Worm (Caenorhabditis elegans) whole organism, young adult: ENCODE results near the gene fbxa-3.

ENCODE experiments used
- C17E4.6 ChIP-seq: fragments of 200-800 bp; sonication (Bioruptor generic); IDR thresholded peaks from 2 replicates; pipeline ENCODE4 v1.3.6; 2022; ENCODE audit warnings: missing genetic modification reagents, missing genetic modification characterization, missing compliant biosample characterization
- F57C9.4 ChIP-seq: sonication (generic microtip); optimal IDR thresholded peaks from 2 replicates; lab custom pipeline; 2017; ENCODE audit warnings: mild to moderate bottlenecking, missing genetic modification characterization, missing compliant biosample characterization
- K11D2.4 ChIP-seq: fragments of 200-800 bp; sonication (Bioruptor generic); IDR thresholded peaks from 2 replicates; pipeline ENCODE4 v1.3.6; 2022; ENCODE audit warnings: missing genetic modification reagents, missing genetic modification characterization, missing compliant biosample characterization
- bed-2 ChIP-seq: fragments of 200-800 bp; sonication (Bioruptor generic); IDR thresholded peaks from 2 replicates; pipeline ENCODE4 v1.3.6; 2022; ENCODE audit warnings: missing genetic modification reagents, missing genetic modification characterization, missing compliant biosample characterization
- dpl-1 ChIP-seq: fragments of 150-350 bp; optimal IDR thresholded peaks from 2 replicates; lab custom pipeline; 2014; ENCODE audit warnings: missing biosample characterization, missing genetic modification reagents, missing genetic modification characterization
- snpc-1.1 ChIP-seq: sonication (generic microtip); optimal IDR thresholded peaks from 2 replicates; lab custom pipeline; 2017; ENCODE audit warnings: missing genetic modification characterization, mild to moderate bottlenecking, missing compliant biosample characterization, antibody characterized with exemption, moderate library complexity, missing genotype, missing genetic modification reagents; ENCODE audit not compliant: insufficient read depth
- tbx-9 ChIP-seq: sonication (generic microtip); optimal IDR thresholded peaks from 2 replicates; lab custom pipeline; 2016; ENCODE audit warnings: borderline replicate concordance, missing genetic modification characterization, inconsistent platforms, missing compliant biosample characterization
- ztf-6 ChIP-seq: fragments of 200-800 bp; sonication (Bioruptor generic); IDR thresholded peaks from 2 replicates; pipeline ENCODE4 v1.3.6; 2022; ENCODE audit warnings: missing genetic modification reagents, missing genetic modification characterization, missing compliant biosample characterization

DNA sequence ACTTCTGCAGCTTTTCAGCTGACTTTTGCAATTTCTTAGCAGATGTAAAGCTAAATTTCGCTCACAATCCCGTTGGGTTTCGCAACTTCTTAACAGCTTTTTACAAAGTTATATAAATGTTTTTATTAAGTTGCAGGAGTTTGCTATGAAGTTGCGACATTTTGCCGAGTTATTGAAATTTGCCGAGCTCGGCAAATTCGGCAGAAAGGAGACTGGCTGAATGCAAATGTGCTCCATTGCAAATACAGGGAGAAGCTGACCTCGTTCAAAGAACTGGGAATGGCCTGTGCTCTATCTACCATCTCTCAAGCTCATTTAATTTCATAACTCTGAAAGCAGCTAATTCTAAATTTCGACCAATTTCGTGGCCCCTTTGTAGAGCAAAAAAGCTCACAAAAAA, 35.9 kb downstream of the fbxa-3 start, which contains the start of gene C08F1.11:
- TF ChIP-seq C17E4.6 (GFP tag; lab: Robert Waterston, UW) (no peak), ztf-6 (GFP tag; lab: Robert Waterston, UW) (no peak), snpc-1.1 (tag; lab: Kevin White, UChicago) (no peak), tbx-9 (tag; lab: Kevin White, UChicago) (no peak), bed-2 (GFP tag; lab: Robert Waterston, UW) (no peak), K11D2.4 (GFP tag; lab: Robert Waterston, UW) (no peak), dpl-1 (GFP tag; lab: Kevin White, UChicago) (no peak), F57C9.4 (tag; lab: Kevin White, UChicago) (no peak)
